Fruit fly (Drosophila melanogaster): ENCODE measurements around the gene CG7950.

CG7950 gene

DNA sequence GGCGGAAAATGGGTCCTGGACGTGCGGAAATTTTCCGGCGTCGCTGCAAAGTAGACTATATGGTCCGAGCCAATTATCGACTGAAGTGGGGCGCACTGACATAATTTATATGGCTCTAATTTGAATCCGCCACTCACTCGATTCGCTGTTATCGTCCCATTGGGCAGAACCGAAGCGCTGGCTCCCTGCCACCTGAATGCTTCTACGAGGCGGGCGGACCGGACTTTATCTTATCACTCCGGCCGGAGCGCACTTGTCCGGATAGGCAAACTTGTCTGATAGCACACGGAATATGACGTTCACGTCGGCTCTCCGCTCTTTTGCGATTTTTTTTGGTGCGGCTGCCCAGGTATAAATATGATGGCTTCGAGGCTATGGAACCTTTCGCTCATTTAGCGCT, 5.9 kb downstream of the CG7950 start (continued):
- TF ChIP-seq sqz (GFP tag; optimal IDR thresholded peaks at IDR 0.05) (no peak), fru (optimal IDR thresholded peaks at IDR 0.05) (no peak), HHEX (GFP tag; optimal IDR thresholded peaks at IDR 0.05) (no peak), CG32532 (GFP tag; IDR thresholded peaks at IDR 0.05) (peak; percentile 23; the same call in 1 of the 2 replicates), fd102C (GFP tag; optimal IDR thresholded peaks at IDR 0.05) (no peak), esg (GFP tag; conservative IDR thresholded peaks at IDR 0.05) (no peak), CG9437 (GFP tag; optimal IDR thresholded peaks at IDR 0.05) (no peak), Bgb (GFP tag; IDR thresholded peaks at IDR 0.05; ENCODE audit: partially characterized antibody) (0 out of 2 replicates have a peak, but pooled peaks have one; percentile 25), gsb (GFP tag; IDR thresholded peaks at IDR 0.05) (no peak), Hand (GFP tag; optimal IDR thresholded peaks at IDR 0.05) (no peak), Atf3 (GFP tag; optimal IDR thresholded peaks at IDR 0.05) (no peak), knrl (GFP tag; IDR thresholded peaks at IDR 0.05; ENCODE audit: partially characterized antibody) (no peak), bowl (GFP tag; IDR thresholded peaks at IDR 0.05) (no peak), CG4404 (GFP tag; IDR thresholded peaks at IDR 0.05) (no peak), HmgZ (tag; optimal IDR thresholded peaks at IDR 0.05) (peak; percentile 24), sima (GFP tag; optimal IDR thresholded peaks at IDR 0.05) (no peak), CG3726 (GFP tag; IDR thresholded peaks at IDR 0.05) (no peak), al (GFP tag; IDR thresholded peaks at IDR 0.05) (no peak), CG7357 (GFP tag; IDR thresholded peaks at IDR 0.05) (no peak), CG8359 (GFP tag; optimal IDR thresholded peaks at IDR 0.05; ENCODE audit: borderline replicate concordance) (no peak), CG1832 (GFP tag; optimal IDR thresholded peaks at IDR 0.05) (no peak), CG17612 (GFP tag; IDR thresholded peaks at IDR 0.05) (no peak), Hr39 (optimal IDR thresholded peaks at IDR 0.05) (no peak), vfl (GFP tag; optimal IDR thresholded peaks at IDR 0.05) (no peak), CG10147 (GFP tag; optimal IDR thresholded peaks at IDR 0.05) (no peak), CG13296 (GFP tag; optimal IDR thresholded peaks at IDR 0.05) (no peak), CG8765 (GFP tag; IDR thresholded peaks at IDR 0.05) (no peak), CG6813 (GFP tag; optimal IDR thresholded peaks at IDR 0.05) (no peak), exex (tag; optimal IDR thresholded peaks at IDR 0.05) (peak; percentile 95), Lhr (GFP tag; optimal IDR thresholded peaks at IDR 0.05) (no peak), Ada2b (GFP tag; IDR thresholded peaks at IDR 0.05) (0 out of 2 replicates have a peak, but pooled peaks have one; percentile 11), grn (GFP tag; optimal IDR thresholded peaks at IDR 0.05) (peak; percentile 31), slou (GFP tag; optimal IDR thresholded peaks at IDR 0.05) (no peak), CG4730 (GFP tag; IDR thresholded peaks at IDR 0.05) (no peak), CG1529 (GFP tag; optimal IDR thresholded peaks at IDR 0.05) (no peak), Vsx1 (GFP tag; optimal IDR thresholded peaks at IDR 0.05) (peak; percentile 86), Rx (GFP tag; IDR thresholded peaks at IDR 0.05) (no peak), CG4617 (GFP tag; optimal IDR thresholded peaks at IDR 0.05; ENCODE audit: borderline replicate concordance) (no peak), CG18599 (GFP tag; optimal IDR thresholded peaks at IDR 0.05) (peak; percentile 43), fd3F (GFP tag; optimal IDR thresholded peaks at IDR 0.05) (no peak), CG3407 (GFP tag; optimal IDR thresholded peaks at IDR 0.05) (no peak), CG17186 (GFP tag; optimal IDR thresholded peaks at IDR 0.05) (no peak), slbo (GFP tag; IDR thresholded peaks at IDR 0.05) (no peak), CG15011 (GFP tag; optimal IDR thresholded peaks at IDR 0.05) (no peak), sim (GFP tag; IDR thresholded peaks at IDR 0.05) (no peak), cad (GFP tag; optimal IDR thresholded peaks at IDR 0.05) (peak; percentile 18), CG17328 (GFP tag; IDR thresholded peaks at IDR 0.05) (0 out of 2 replicates have a peak, but pooled peaks have one; percentile 22), mirr (GFP tag; optimal IDR thresholded peaks at IDR 0.05) (peak; percentile 79), CG17568 (GFP tag; optimal IDR thresholded peaks at IDR 0.05) (no peak), CG15514 (GFP tag; optimal IDR thresholded peaks at IDR 0.05) (no peak), D (optimal IDR thresholded peaks at IDR 0.05) (no peak), D (GFP tag; optimal IDR thresholded peaks at IDR 0.05) (no peak)
